Fruit fly (Drosophila melanogaster): ENCODE measurements around the gene CG12983.

CG12983 gene

DNA sequence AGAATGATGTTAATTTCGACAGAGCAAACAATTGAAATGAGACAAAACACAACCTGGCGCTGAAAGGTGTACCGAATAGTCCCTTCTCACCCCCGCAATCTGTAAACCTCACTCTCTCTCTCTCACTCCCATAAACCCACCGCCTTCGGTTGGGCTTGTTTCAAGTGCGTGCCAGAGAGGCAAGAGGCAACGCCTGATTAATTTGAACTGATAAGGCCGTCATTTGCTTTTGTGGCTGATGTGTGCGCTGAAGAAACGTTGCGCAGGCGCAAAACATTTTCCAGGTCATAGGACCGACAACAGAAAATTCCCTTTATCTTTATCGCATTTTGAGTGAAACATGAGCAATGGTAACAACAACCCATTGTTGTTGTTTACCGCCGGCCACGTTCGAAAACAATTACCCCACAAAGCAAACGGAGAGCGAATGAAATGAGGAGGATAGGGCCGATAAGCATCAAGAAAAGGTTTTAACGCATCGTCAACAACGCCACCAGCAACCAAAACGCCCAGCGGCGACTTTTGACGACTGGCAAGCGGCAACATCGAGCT is 44.2 kb downstream of the CG12983 start (continued):
- TF ChIP-seq CG15601 (tag; optimal IDR thresholded peaks at IDR 0.05), result peak; percentile 23
- TF ChIP-seq Fer2 (tag; optimal IDR thresholded peaks at IDR 0.05), result no peak
- TF ChIP-seq CG9932 (GFP tag; IDR thresholded peaks at IDR 0.05), result no peak
- no peak for TF ChIP-seq chif (GFP tag; optimal IDR thresholded peaks at IDR 0.05)
- no peak for TF ChIP-seq CG4404 (GFP tag; IDR thresholded peaks at IDR 0.05)
- TF ChIP-seq Hmx (GFP tag; optimal IDR thresholded peaks at IDR 0.05), result no peak
- no peak for TF ChIP-seq CG7963 (GFP tag; IDR thresholded peaks at IDR 0.05; ENCODE audit: partially characterized antibody)
- TF ChIP-seq CG13424 (tag; optimal IDR thresholded peaks at IDR 0.05), result peak; percentile 13
- peak; percentile 64 for TF ChIP-seq Med (GFP tag)
- peak; percentile 64 for TF ChIP-seq gsb-n (tag; optimal IDR thresholded peaks at IDR 0.05)
- no peak for TF ChIP-seq CG3995 (GFP tag; optimal IDR thresholded peaks at IDR 0.05)
- no peak for TF ChIP-seq CG3065 (GFP tag; optimal IDR thresholded peaks at IDR 0.05)
- TF ChIP-seq PHDP (tag; optimal IDR thresholded peaks at IDR 0.05), result peak; percentile 2
- peak; percentile 19 for TF ChIP-seq CG12769 (tag; optimal IDR thresholded peaks at IDR 0.05)
- TF ChIP-seq E2f2 (GFP tag; IDR thresholded peaks at IDR 0.05), result no peak
- no peak for TF ChIP-seq Dfd (GFP tag; optimal IDR thresholded peaks at IDR 0.05)
- peak; percentile 12 for TF ChIP-seq caup (GFP tag; optimal IDR thresholded peaks at IDR 0.05; ENCODE audit: severe bottlenecking)
- TF ChIP-seq dysf (GFP tag; IDR thresholded peaks at IDR 0.05), result no peak
- TF ChIP-seq cad (GFP tag; optimal IDR thresholded peaks at IDR 0.05), result no peak
- no peak for TF ChIP-seq D19B (GFP tag; optimal IDR thresholded peaks at IDR 0.05)
- TF ChIP-seq slp2 (GFP tag; optimal IDR thresholded peaks at IDR 0.05), result no peak
- TF ChIP-seq Dbx (GFP tag; IDR thresholded peaks at IDR 0.05), result no peak
- TF ChIP-seq CG12391 (tag; optimal IDR thresholded peaks at IDR 0.05), result no peak
- peak; percentile 48 for TF ChIP-seq CG15269 (tag; optimal IDR thresholded peaks at IDR 0.05)
- peak in 1 of 3 experiments; percentile 65 for TF ChIP-seq Stat92E (GFP tag; optimal IDR thresholded peaks at IDR 0.05)
- peak; percentile 9 for TF ChIP-seq CG17568 (GFP tag; optimal IDR thresholded peaks at IDR 0.05)
- TF ChIP-seq vnd (GFP tag; IDR thresholded peaks at IDR 0.05; ENCODE audit: partially characterized antibody), result peak; percentile 43; the same call in 1 of the 3 replicates
- peak; percentile 28 for TF ChIP-seq dmrt11E (tag; optimal IDR thresholded peaks at IDR 0.05)
- TF ChIP-seq CG30403 (GFP tag; optimal IDR thresholded peaks at IDR 0.05), result no peak
- no peak for TF ChIP-seq Lpt (GFP tag; optimal IDR thresholded peaks at IDR 0.05)
- no peak for TF ChIP-seq CG18764 (GFP tag; optimal IDR thresholded peaks at IDR 0.05)
- no peak for TF ChIP-seq kay (GFP tag; optimal IDR thresholded peaks at IDR 0.05)
- TF ChIP-seq CG8290 (GFP tag; optimal IDR thresholded peaks at IDR 0.05), result no peak
- TF ChIP-seq CG8290 (tag; optimal IDR thresholded peaks at IDR 0.05), result peak; percentile 19 to 53
- no peak for TF ChIP-seq ems (GFP tag; optimal IDR thresholded peaks at IDR 0.05)
- no peak for TF ChIP-seq CG5953 (GFP tag; IDR thresholded peaks at IDR 0.05)
- TF ChIP-seq bbx (GFP tag; IDR thresholded peaks at IDR 0.05; ENCODE audit: partially characterized antibody), result peak; percentile 18; the same call in 1 of the 2 replicates
- TF ChIP-seq CG13624 (GFP tag; optimal IDR thresholded peaks at IDR 0.05), result no peak
- no peak for TF ChIP-seq CG3838 (GFP tag; optimal IDR thresholded peaks at IDR 0.05)
- no peak for TF ChIP-seq tin (GFP tag; optimal IDR thresholded peaks at IDR 0.05)
- TF ChIP-seq CG1603 (tag; optimal IDR thresholded peaks at IDR 0.05), result peak; percentile 17
- no peak for TF ChIP-seq Atf3 (GFP tag; optimal IDR thresholded peaks at IDR 0.05)
- peak; percentile 98 for TF ChIP-seq grn (GFP tag; optimal IDR thresholded peaks at IDR 0.05)
- no peak for TF ChIP-seq CG2712 (tag; optimal IDR thresholded peaks at IDR 0.05)
- no peak for TF ChIP-seq CG7271 (tag; optimal IDR thresholded peaks at IDR 0.05)
- no peak for TF ChIP-seq bowl (GFP tag; IDR thresholded peaks at IDR 0.05)
- TF ChIP-seq Optix (GFP tag; IDR thresholded peaks at IDR 0.05), result no peak
- no peak for TF ChIP-seq amos (GFP tag; IDR thresholded peaks at IDR 0.05; ENCODE audit: partially characterized antibody)
- peak; percentile 25 for TF ChIP-seq Nf-YC (tag; optimal IDR thresholded peaks at IDR 0.05)
- no peak for TF ChIP-seq abd-A (tag; optimal IDR thresholded peaks at IDR 0.05)
- TF ChIP-seq CG12236 (GFP tag; optimal IDR thresholded peaks at IDR 0.05), result no peak
